Fruit fly (Drosophila melanogaster) whole organism, embryonic: ENCODE results near the gene bmm.

Source experiments
- Awh ChIP-seq: fragments of 200-800 bp; sonication (Bioruptor generic); IDR thresholded peaks from 2 replicates; pipeline ENCODE4, ENCODE4 v1.3.6; 2022; ENCODE audit warnings: missing biosample characterization, missing genetic modification characterization
- CG10274 ChIP-seq: fragments of 200-800 bp; sonication (Bioruptor generic); optimal IDR thresholded peaks from 3 replicates; lab custom pipeline; 2017; ENCODE audit warnings: missing biosample characterization, mild to moderate bottlenecking, missing genetic modification characterization
- CG11247 ChIP-seq: fragments of 200-800 bp; sonication (Bioruptor generic); IDR thresholded peaks from 2 replicates; pipeline ENCODE4 v1.3.6; 2022; ENCODE audit warnings: missing biosample characterization, missing genetic modification characterization
- CG13123 ChIP-seq: fragments of 200-800 bp; sonication (Bioruptor generic); optimal IDR thresholded peaks from 2 replicates; lab custom pipeline; 2016; ENCODE audit warnings: missing biosample characterization, missing genetic modification characterization
- CG13296 ChIP-seq: fragments of 200-800 bp; sonication (Bioruptor generic); optimal IDR thresholded peaks from 3 replicates; lab custom pipeline; 2018; ENCODE audit warnings: missing biosample characterization, mild to moderate bottlenecking, missing genetic modification characterization
- CG17186 ChIP-seq: fragments of 200-800 bp; sonication (Bioruptor generic); optimal IDR thresholded peaks from 3 replicates; lab custom pipeline; 2017; ENCODE audit warnings: missing biosample characterization, missing genetic modification reagents, missing genetic modification characterization
- CG17359 ChIP-seq: fragments of 200-800 bp; sonication (Bioruptor generic); optimal IDR thresholded peaks from 3 replicates; lab custom pipeline; 2018; ENCODE audit warnings: missing biosample characterization, mild to moderate bottlenecking, missing genetic modification characterization, moderate library complexity
- CG1792 ChIP-seq: fragments of 200-800 bp; sonication (Bioruptor generic); optimal IDR thresholded peaks from 2 replicates; lab custom pipeline; 2016; ENCODE audit warnings: missing biosample characterization, missing genetic modification characterization
- CG18011 ChIP-seq: fragments of 200-800 bp; sonication (Bioruptor generic); optimal IDR thresholded peaks from 2 replicates; lab custom pipeline; 2017; ENCODE audit warnings: missing biosample characterization, missing genetic modification characterization, mild to moderate bottlenecking, moderate library complexity, missing genotype
- CG18262 ChIP-seq: fragments of 200-800 bp; optimal IDR thresholded peaks from 3 replicates; lab custom pipeline; 2019; ENCODE audit warnings: missing biosample characterization, mild to moderate bottlenecking, missing genetic modification characterization, moderate library complexity
- CG2678 ChIP-seq: fragments of 200-800 bp; sonication (Bioruptor generic); optimal IDR thresholded peaks from 3 replicates; lab custom pipeline; 2019; ENCODE audit warnings: missing biosample characterization, mild to moderate bottlenecking, missing genetic modification characterization, moderate library complexity
- CG30403 ChIP-seq: fragments of 200-800 bp; sonication (Bioruptor generic); optimal IDR thresholded peaks from 3 replicates; lab custom pipeline; 2016; ENCODE audit warnings: missing biosample characterization, missing genetic modification characterization
- CG3163 ChIP-seq: fragments of 200-800 bp; sonication (Bioruptor generic); optimal IDR thresholded peaks from 3 replicates; lab custom pipeline; 2016; ENCODE audit warnings: missing biosample characterization, missing genetic modification characterization
- CG4404 ChIP-seq: fragments of 200-800 bp; sonication (Bioruptor generic); IDR thresholded peaks from 2 replicates; pipeline ENCODE4 v1.3.6; 2022; ENCODE audit warnings: missing biosample characterization, missing genetic modification characterization
- CG4617 ChIP-seq: fragments of 200-800 bp; sonication (Bioruptor generic); optimal IDR thresholded peaks from 3 replicates; lab custom pipeline; 2016; ENCODE audit warnings: missing biosample characterization, missing genetic modification characterization, borderline replicate concordance
- CG7987 ChIP-seq: fragments of 200-800 bp; sonication (Bioruptor generic); optimal IDR thresholded peaks from 2 replicates; lab custom pipeline; 2018; ENCODE audit warnings: missing biosample characterization, mild to moderate bottlenecking, missing genetic modification characterization, moderate library complexity
- CG9215 ChIP-seq: fragments of 200-800 bp; sonication (Bioruptor generic); IDR thresholded peaks from 2 replicates; pipeline ENCODE4 v1.3.6; 2022; ENCODE audit warnings: missing biosample characterization, missing genetic modification characterization
- CG9437 ChIP-seq: fragments of 200-800 bp; sonication (Bioruptor generic); optimal IDR thresholded peaks from 2 replicates; lab custom pipeline; 2018; ENCODE audit warnings: missing biosample characterization, mild to moderate bottlenecking, missing genetic modification characterization
- CG9817 ChIP-seq: fragments of 200-800 bp; sonication (Bioruptor generic); optimal IDR thresholded peaks from 2 replicates; lab custom pipeline; 2018; ENCODE audit warnings: missing biosample characterization, mild to moderate bottlenecking, missing genetic modification characterization, moderate library complexity
- D19A ChIP-seq: fragments of 200-800 bp; optimal IDR thresholded peaks from 3 replicates; lab custom pipeline; 2019; ENCODE audit warnings: missing biosample characterization, mild to moderate bottlenecking, missing genetic modification characterization, moderate library complexity
- Dll ChIP-seq: fragments of 200-800 bp; sonication (Bioruptor generic); IDR thresholded peaks from 4 replicates; pipeline ENCODE4 v1.3.6; 2022; ENCODE audit warnings: missing biosample characterization, missing genetic modification characterization; ENCODE audit not compliant: partially characterized antibody
- Doc2 ChIP-seq: fragments of 200-800 bp; sonication (Bioruptor generic); IDR thresholded peaks from 2 replicates; pipeline ENCODE4 v1.3.6; 2022; ENCODE audit warnings: missing biosample characterization, missing genetic modification characterization
- Drgx ChIP-seq: fragments of 200-800 bp; sonication (Bioruptor generic); IDR thresholded peaks from 2 replicates; pipeline ENCODE4 v1.3.6; 2022; ENCODE audit warnings: missing biosample characterization, missing genetic modification characterization
- Hr78 ChIP-seq, 2 experiments: fragments of 200-800 bp in 1 of 2; fragments of >200 bp in 1 of 2; sonication (Bioruptor generic) in 1 of 2; optimal IDR thresholded peaks; 2 replicates each; lab custom pipeline; 2017 to 2019; ENCODE audit warnings: missing biosample characterization in 2 of 2, missing genetic modification characterization in 2 of 2, mild to moderate bottlenecking in 1 of 2, moderate library complexity in 1 of 2
- Lhr ChIP-seq: fragments of 200-800 bp; sonication (Bioruptor generic); optimal IDR thresholded peaks from 3 replicates; lab custom pipeline; 2017; ENCODE audit warnings: mild to moderate bottlenecking, missing biosample characterization, missing genetic modification reagents, missing genetic modification characterization
- Mrtf ChIP-seq: fragments of 200-800 bp; sonication (Bioruptor generic); IDR thresholded peaks from 3 replicates; pipeline ENCODE4 v1.3.6; 2022; ENCODE audit warnings: missing biosample characterization, missing genetic modification characterization
- NfI ChIP-seq: fragments of 200-800 bp; sonication (Bioruptor generic); optimal IDR thresholded peaks from 3 replicates; lab custom pipeline; 2018; ENCODE audit warnings: missing biosample characterization, mild to moderate bottlenecking, missing genetic modification characterization, moderate library complexity
- Oaz ChIP-seq: fragments of 200-800 bp; sonication (Bioruptor generic); IDR thresholded peaks from 2 replicates; pipeline ENCODE4 v1.3.6; 2022; ENCODE audit warnings: missing biosample characterization, missing genetic modification characterization
- Oli ChIP-seq: fragments of 200-800 bp; sonication (Bioruptor generic); optimal IDR thresholded peaks from 2 replicates; lab custom pipeline; 2018; ENCODE audit warnings: missing biosample characterization, mild to moderate bottlenecking, missing genetic modification characterization, moderate library complexity
- Opbp ChIP-seq: fragments of 200-800 bp; sonication (Bioruptor generic); IDR thresholded peaks from 3 replicates; pipeline ENCODE4 v1.3.6; 2022; ENCODE audit warnings: missing biosample characterization, missing genetic modification characterization; ENCODE audit not compliant: partially characterized antibody
- Sry-δ ChIP-seq: fragments of 200-800 bp; sonication (Bioruptor generic); optimal IDR thresholded peaks from 2 replicates; lab custom pipeline; 2016; ENCODE audit warnings: missing biosample characterization, missing genetic modification characterization
- TFAM ChIP-seq: fragments of 200-800 bp; sonication (Bioruptor generic); optimal IDR thresholded peaks from 2 replicates; lab custom pipeline; 2017; ENCODE audit warnings: missing biosample characterization, missing genetic modification characterization, inconsistent platforms
- da ChIP-seq: fragments of 200-800 bp; sonication (Bioruptor generic); optimal IDR thresholded peaks from 2 replicates; lab custom pipeline; 2016; ENCODE audit warnings: missing biosample characterization, missing genetic modification characterization
- fd3F ChIP-seq: fragments of 200-800 bp; sonication (Bioruptor generic); optimal IDR thresholded peaks from 2 replicates; lab custom pipeline; 2018; ENCODE audit warnings: missing biosample characterization, mild to moderate bottlenecking, missing genetic modification characterization, moderate library complexity
- fru ChIP-seq: fragments of >200 bp; optimal IDR thresholded peaks from 2 replicates; lab custom pipeline; 2017
- lola ChIP-seq, 3 experiments: fragments of >200 bp in 2 of 3; fragments of 200-800 bp in 1 of 3; sonication (Bioruptor generic) in 1 of 3; optimal IDR thresholded peaks; 2 replicates each; lab custom pipeline; 2017 to 2019; ENCODE audit warnings: missing biosample characterization in 3 of 3, missing genetic modification characterization in 3 of 3, mild to moderate bottlenecking in 1 of 3, moderate library complexity in 1 of 3
- onecut ChIP-seq: fragments of 200-800 bp; sonication (Bioruptor generic); IDR thresholded peaks from 2 replicates; pipeline ENCODE4 v1.3.6; 2022; ENCODE audit warnings: missing biosample characterization, missing genetic modification characterization
- pita ChIP-seq: fragments of 200-800 bp; sonication (Bioruptor generic); optimal IDR thresholded peaks from 2 replicates; lab custom pipeline; 2017; ENCODE audit warnings: missing biosample characterization, mild to moderate bottlenecking, missing genetic modification characterization
- pnt ChIP-seq: fragments of 200-800 bp; sonication (Bioruptor generic); optimal IDR thresholded peaks from 3 replicates; lab custom pipeline; 2016; ENCODE audit warnings: missing biosample characterization, missing genetic modification characterization
- psq ChIP-seq: fragments of 200-800 bp; sonication (Bioruptor generic); optimal IDR thresholded peaks from 2 replicates; lab custom pipeline; 2017; ENCODE audit warnings: missing biosample characterization, missing genetic modification characterization
- pum ChIP-seq: fragments of 200-800 bp; sonication (Bioruptor generic); optimal IDR thresholded peaks from 2 replicates; lab custom pipeline; 2016; ENCODE audit warnings: missing biosample characterization, missing genetic modification characterization
- pzg ChIP-seq: fragments of 200-800 bp; sonication (Bioruptor generic); optimal IDR thresholded peaks from 3 replicates; lab custom pipeline; 2018; ENCODE audit warnings: missing biosample characterization, mild to moderate bottlenecking, missing genetic modification characterization, moderate library complexity
- scrt ChIP-seq: fragments of 200-800 bp; sonication (Bioruptor generic); optimal IDR thresholded peaks from 2 replicates; lab custom pipeline; 2018; ENCODE audit warnings: missing biosample characterization, mild to moderate bottlenecking, missing genetic modification characterization, moderate library complexity
- slbo ChIP-seq: fragments of 200-800 bp; sonication (Bioruptor generic); IDR thresholded peaks from 2 replicates; pipeline ENCODE4 v1.3.6; 2022; ENCODE audit warnings: missing biosample characterization, missing genetic modification characterization
- sug ChIP-seq: fragments of 200-800 bp; optimal IDR thresholded peaks from 2 replicates; lab custom pipeline; 2019; ENCODE audit warnings: missing biosample characterization, mild to moderate bottlenecking, missing genetic modification characterization, moderate library complexity
- tup ChIP-seq: fragments of 200-800 bp; sonication (Bioruptor generic); optimal IDR thresholded peaks from 2 replicates; lab custom pipeline; 2016; ENCODE audit warnings: missing biosample characterization, mild to moderate bottlenecking, missing genetic modification characterization, moderate library complexity
- vvl ChIP-seq: fragments of 200-800 bp; sonication (Bioruptor generic); IDR thresholded peaks from 2 replicates; pipeline ENCODE4 v1.3.6; 2022; ENCODE audit warnings: missing biosample characterization, missing genetic modification characterization
- yki ChIP-seq: fragments of >200 bp; optimal IDR thresholded peaks from 3 replicates; lab custom pipeline; 2018
- zfh2 ChIP-seq: fragments of 200-800 bp; sonication (Bioruptor generic); optimal IDR thresholded peaks from 2 replicates; lab custom pipeline; 2016; ENCODE audit warnings: missing biosample characterization, missing genetic modification characterization

The bmm gene

dm6 chr3L:14781082-14781862, 4.9 kb downstream of the bmm start:
- TF ChIP-seq Awh (GFP tag; lab: Robert Waterston, UW) (peak; percentile 13; the same call in 1 of the 2 replicates), CG4404 (GFP tag; lab: Robert Waterston, UW) (no peak), CG1792 (no peak), vvl (GFP tag; lab: Robert Waterston, UW) (peak; percentile 54), zfh2 (GFP tag; lab: Kevin White, UChicago) (no peak), pzg (peak; percentile 1), D19A (tag; lab: Kevin White, UChicago) (peak; percentile 60), CG13296 (GFP tag; lab: Kevin White, UChicago) (peak; percentile 81), slbo (GFP tag; lab: Robert Waterston, UW) (peak; percentile 56), Opbp (GFP tag; lab: Robert Waterston, UW) (no peak), pita (GFP tag; lab: Kevin White, UChicago) (no peak), CG3163 (GFP tag; lab: Kevin White, UChicago) (peak; percentile 31), CG18011 (no peak), CG9215 (no peak), onecut (GFP tag; lab: Robert Waterston, UW) (peak; percentile 49; the same call in 1 of the 2 replicates), TFAM (GFP tag; lab: Kevin White, UChicago) (no peak), Hr78 (GFP tag; optimal IDR thresholded peaks at IDR 0.05; lab: Kevin White, UChicago) (peak in 1 of 2 experiments; percentile 97), pum (peak; percentile 46), CG9437 (GFP tag; lab: Kevin White, UChicago) (peak; percentile 84), Mrtf (GFP tag; lab: Robert Waterston, UW) (0 out of 3 replicates have a peak, but pooled peaks have one; percentile 23), CG7987 (peak; percentile 98), sug (tag; lab: Kevin White, UChicago) (peak; percentile 80), CG11247 (GFP tag; lab: Robert Waterston, UW) (peak; percentile 32), CG18262 (tag; lab: Kevin White, UChicago) (peak; percentile 93), Sry-δ (peak; percentile 12), pnt (GFP tag; lab: Kevin White, UChicago) (peak; percentile 22), Lhr (GFP tag; lab: Kevin White, UChicago) (peak; percentile 5), CG30403 (GFP tag; lab: Kevin White, UChicago) (peak; percentile 68), fru (lab: Kevin White, UChicago) (no peak), yki (no peak), Dll (GFP tag; lab: Robert Waterston, UW) (0 out of 4 replicates have a peak, but pooled peaks have one; percentile 52), CG10274 (no peak), psq (GFP tag; lab: Kevin White, UChicago) (no peak), fd3F (peak; percentile 14), Doc2 (no peak), Oaz (GFP tag; lab: Robert Waterston, UW) (no peak), NfI (GFP tag; lab: Kevin White, UChicago) (peak; percentile 33), Drgx (GFP tag; lab: Robert Waterston, UW) (peak; percentile 71), Oli (tag; lab: Kevin White, UChicago) (peak; percentile 79), da (GFP tag; lab: Kevin White, UChicago) (peak; percentile 39), lola (GFP tag; optimal IDR thresholded peaks at IDR 0.05; lab: Kevin White, UChicago) (peak in 1 of 3 experiments; percentile 67), CG2678 (tag; lab: Kevin White, UChicago) (peak; percentile 84), CG13123 (GFP tag; lab: Kevin White, UChicago) (no peak), scrt (GFP tag; lab: Kevin White, UChicago) (peak; percentile 97), CG17186 (GFP tag; lab: Kevin White, UChicago) (no peak), CG17359 (tag; lab: Kevin White, UChicago) (peak; percentile 69), CG9817 (tag; lab: Kevin White, UChicago) (peak; percentile 20), CG4617 (GFP tag; lab: Kevin White, UChicago) (peak; percentile 2), tup (GFP tag; lab: Kevin White, UChicago) (no peak)
